Worm (Caenorhabditis elegans) whole organism, young adult: ENCODE measurements around the gene set-17.

ENCODE experiments used
- B0019.2 ChIP-seq: fragments of 200-800 bp; sonication (Bioruptor generic); conservative IDR thresholded peaks from 2 replicates; pipeline ENCODE4 v1.3.6; 2022; ENCODE audit warnings: missing genetic modification reagents, missing genetic modification characterization, missing compliant biosample characterization
- C06A6.2 ChIP-seq: fragments of 200-800 bp; sonication (Bioruptor generic); conservative IDR thresholded peaks from 2 replicates; pipeline ENCODE4 v1.3.6; 2022; ENCODE audit warnings: missing genetic modification characterization, missing compliant biosample characterization
- C17E4.6 ChIP-seq: fragments of 200-800 bp; sonication (Bioruptor generic); IDR thresholded peaks from 2 replicates; pipeline ENCODE4 v1.3.6; 2022; ENCODE audit warnings: missing genetic modification reagents, missing genetic modification characterization, missing compliant biosample characterization
- F10E7.11 ChIP-seq: sonication (generic microtip); optimal IDR thresholded peaks from 2 replicates; lab custom pipeline; 2017; ENCODE audit warnings: mild to moderate bottlenecking, missing genetic modification characterization, moderate library complexity, missing compliant biosample characterization
- F39B2.1 ChIP-seq: fragments of 200-800 bp; sonication (Bioruptor generic); IDR thresholded peaks from 2 replicates; pipeline ENCODE4 v1.3.6; 2022; ENCODE audit warnings: missing genetic modification reagents, missing genetic modification characterization, missing compliant biosample characterization
- F49E8.2 ChIP-seq: sonication (generic microtip); optimal IDR thresholded peaks from 3 replicates; lab custom pipeline; 2017; ENCODE audit warnings: missing genetic modification characterization, mild to moderate bottlenecking, missing compliant biosample characterization, antibody characterized with exemption, moderate library complexity; ENCODE audit not compliant: insufficient read depth
- F52B5.7 ChIP-seq: sonication (generic microtip); optimal IDR thresholded peaks from 2 replicates; lab custom pipeline; 2016; ENCODE audit warnings: mild to moderate bottlenecking, missing genetic modification characterization, missing compliant biosample characterization
- F57C9.4 ChIP-seq: sonication (generic microtip); optimal IDR thresholded peaks from 2 replicates; lab custom pipeline; 2017; ENCODE audit warnings: mild to moderate bottlenecking, missing genetic modification characterization, missing compliant biosample characterization
- T26A5.8 ChIP-seq: sonication (generic microtip); optimal IDR thresholded peaks from 2 replicates; lab custom pipeline; 2016; ENCODE audit warnings: missing genetic modification characterization, missing compliant biosample characterization
- Y53F4B.3 ChIP-seq: fragments of 200-800 bp; sonication (Bioruptor generic); IDR thresholded peaks from 2 replicates; pipeline ENCODE4 v1.3.6; 2022; ENCODE audit warnings: missing genetic modification reagents, missing genetic modification characterization, missing compliant biosample characterization
- Y67H2A.10 ChIP-seq: fragments of 200-800 bp; sonication (Bioruptor generic); conservative IDR thresholded peaks from 2 replicates; pipeline ENCODE4 v1.3.6; 2022; ENCODE audit warnings: missing genetic modification reagents, missing genetic modification characterization, missing compliant biosample characterization
- ZK185.1 ChIP-seq: sonication (generic microtip); optimal IDR thresholded peaks from 2 replicates; lab custom pipeline; 2016; ENCODE audit warnings: mild to moderate bottlenecking, missing genetic modification characterization, missing compliant biosample characterization; ENCODE audit not compliant: poor library complexity, severe bottlenecking
- aptf-3 ChIP-seq: fragments of 200-800 bp; sonication (Bioruptor generic); IDR thresholded peaks from 2 replicates; pipeline ENCODE4 v1.3.6; 2022; ENCODE audit warnings: missing genetic modification characterization, missing compliant biosample characterization
- atf-7 ChIP-seq: sonication (generic microtip); optimal IDR thresholded peaks from 2 replicates; lab custom pipeline; 2017; ENCODE audit warnings: mild to moderate bottlenecking, missing genetic modification characterization, missing compliant biosample characterization
- ccch-3 ChIP-seq: fragments of 200-800 bp; sonication (Bioruptor generic); optimal IDR thresholded peaks from 2 replicates; lab custom pipeline; 2018; ENCODE audit warnings: mild to moderate bottlenecking, missing genetic modification characterization, missing compliant biosample characterization
- cebp-2 ChIP-seq: fragments of 200-800 bp; sonication (Bioruptor generic); IDR thresholded peaks from 2 replicates; pipeline ENCODE4 v1.3.6; 2022; ENCODE audit warnings: missing genetic modification characterization, missing compliant biosample characterization
- ceh-100 ChIP-seq: fragments of 200-800 bp; sonication (Bioruptor generic); IDR thresholded peaks from 2 replicates; pipeline ENCODE4 v1.3.6; 2022; ENCODE audit warnings: missing genetic modification reagents, missing genetic modification characterization, missing compliant biosample characterization
- dpff-1 ChIP-seq: sonication (generic microtip); optimal IDR thresholded peaks from 2 replicates; lab custom pipeline; 2017; ENCODE audit warnings: mild to moderate bottlenecking, missing genetic modification characterization, missing compliant biosample characterization
- egl-18 ChIP-seq: fragments of 200-800 bp; sonication (Bioruptor generic); IDR thresholded peaks from 2 replicates; pipeline ENCODE4 v1.3.6; 2022; ENCODE audit warnings: missing genetic modification reagents, missing genetic modification characterization, missing compliant biosample characterization
- gei-17 ChIP-seq: fragments of 200-800 bp; sonication (Bioruptor generic); optimal IDR thresholded peaks from 2 replicates; lab custom pipeline; 2018; ENCODE audit warnings: mild to moderate bottlenecking, missing genetic modification characterization, missing compliant biosample characterization
- hlh-12 ChIP-seq: sonication (generic microtip); optimal IDR thresholded peaks from 2 replicates; lab custom pipeline; 2016; ENCODE audit warnings: missing genetic modification characterization, missing compliant biosample characterization
- hlh-26 ChIP-seq: fragments of 200-800 bp; sonication (Bioruptor generic); conservative IDR thresholded peaks from 2 replicates; pipeline ENCODE4 v1.3.6; 2022; ENCODE audit warnings: missing genetic modification reagents, missing genetic modification characterization, missing compliant biosample characterization
- hmg-1.2 ChIP-seq: fragments of 200-800 bp; sonication (Bioruptor generic); IDR thresholded peaks from 2 replicates; pipeline ENCODE4 v1.3.6; 2022; ENCODE audit warnings: missing genetic modification reagents, missing genetic modification characterization, missing compliant biosample characterization
- hmg-20 ChIP-seq: fragments of 200-800 bp; sonication (Bioruptor generic); IDR thresholded peaks from 2 replicates; pipeline ENCODE4 v1.3.6; 2022; ENCODE audit warnings: missing genetic modification reagents, missing genetic modification characterization, missing compliant biosample characterization
- hsf-1 ChIP-seq: fragments of 200-800 bp; sonication (Bioruptor generic); IDR thresholded peaks from 2 replicates; pipeline ENCODE4 v1.3.6; 2022; ENCODE audit warnings: missing genetic modification reagents, missing genetic modification characterization, missing compliant biosample characterization
- lag-1 ChIP-seq: fragments of 200-800 bp; sonication (Bioruptor generic); IDR thresholded peaks from 2 replicates; pipeline ENCODE4 v1.3.6; 2022; ENCODE audit warnings: missing genetic modification reagents, missing genetic modification characterization, missing compliant biosample characterization
- lin-26 ChIP-seq: fragments of 200-800 bp; sonication (Bioruptor generic); IDR thresholded peaks from 2 replicates; pipeline ENCODE4 v1.3.6; 2022; ENCODE audit warnings: missing genetic modification reagents, missing genetic modification characterization, missing compliant biosample characterization
- lin-35 ChIP-seq, 3 experiments: fragments of 150-350 bp in 2 of 3; sonication (generic microtip) in 1 of 3; optimal IDR thresholded peaks; 2 replicates each; lab custom pipeline; 2014 to 2018; ENCODE audit warnings: missing biosample characterization in 3 of 3, missing genetic modification characterization in 3 of 3, missing genetic modification reagents in 3 of 3
- lin-40 ChIP-seq: sonication (generic microtip); optimal IDR thresholded peaks from 2 replicates; lab custom pipeline; 2016; ENCODE audit warnings: missing genetic modification characterization, mild to moderate bottlenecking, missing compliant biosample characterization, missing genotype, missing genetic modification reagents
- lsy-27 ChIP-seq: sonication (generic microtip); optimal IDR thresholded peaks from 2 replicates; lab custom pipeline; 2017; ENCODE audit warnings: missing genetic modification characterization, mild to moderate bottlenecking, missing compliant biosample characterization, antibody characterized with exemption, missing genotype, borderline replicate concordance; ENCODE audit not compliant: insufficient read depth
- madf-3 ChIP-seq: fragments of 200-800 bp; sonication (Bioruptor generic); IDR thresholded peaks from 2 replicates; pipeline ENCODE4 v1.3.6; 2022; ENCODE audit warnings: missing genetic modification reagents, missing genetic modification characterization, missing compliant biosample characterization
- mcd-1 ChIP-seq: fragments of 200-800 bp; sonication (Bioruptor generic); IDR thresholded peaks from 2 replicates; pipeline ENCODE4 v1.3.6; 2022; ENCODE audit warnings: missing genetic modification reagents, missing genetic modification characterization, missing compliant biosample characterization
- mel-28 ChIP-seq: sonication (generic microtip); optimal IDR thresholded peaks from 2 replicates; lab custom pipeline; 2016; ENCODE audit warnings: borderline replicate concordance, mild to moderate bottlenecking, missing genetic modification characterization, missing compliant biosample characterization
- nfya-1 ChIP-seq: sonication (generic microtip); optimal IDR thresholded peaks from 2 replicates; lab custom pipeline; 2017; ENCODE audit warnings: antibody characterized with exemption, missing compliant biosample characterization, missing genetic modification characterization, borderline replicate concordance; ENCODE audit not compliant: insufficient read depth
- nfya-2 ChIP-seq: fragments of 200-800 bp; sonication (Bioruptor generic); IDR thresholded peaks from 2 replicates; pipeline ENCODE4 v1.3.6; 2022; ENCODE audit warnings: missing genetic modification reagents, missing genetic modification characterization, missing compliant biosample characterization
- nhr-179 ChIP-seq: sonication (generic microtip); optimal IDR thresholded peaks from 2 replicates; lab custom pipeline; 2016; ENCODE audit warnings: mild to moderate bottlenecking, missing genetic modification characterization, missing compliant biosample characterization
- nhr-90 ChIP-seq: sonication (generic microtip); optimal IDR thresholded peaks from 2 replicates; lab custom pipeline; 2016; ENCODE audit warnings: missing genotype, mild to moderate bottlenecking, missing genetic modification characterization, missing compliant biosample characterization
- pha-4 ChIP-seq: fragments of 150-350 bp; sonication (generic microtip); optimal IDR thresholded peaks from 2 replicates; lab custom pipeline; 2014; ENCODE audit warnings: missing biosample characterization, missing genetic modification reagents, missing genetic modification characterization
- sdz-38 ChIP-seq: sonication (generic microtip); optimal IDR thresholded peaks from 2 replicates; lab custom pipeline; 2016; ENCODE audit warnings: missing genotype, missing genetic modification characterization, missing compliant biosample characterization
- snpc-4 ChIP-seq, 5 experiments: fragments of 150-350 bp in 1 of 5; sonication (generic microtip) in 4 of 5; optimal IDR thresholded peaks; 2 replicates each; lab custom pipeline; 2014 to 2018; ENCODE audit warnings: missing genetic modification characterization in 5 of 5, missing biosample characterization in 3 of 5, antibody characterized with exemption in 2 of 5, mild to moderate bottlenecking in 2 of 5, missing compliant biosample characterization in 2 of 5, missing genotype in 2 of 5, moderate library complexity in 2 of 5, missing genetic modification reagents in 1 of 5
- tbp1 ChIP-seq: fragments of 200-800 bp; sonication (Bioruptor generic); optimal IDR thresholded peaks from 2 replicates; lab custom pipeline; 2018; ENCODE audit warnings: mild to moderate bottlenecking, missing genetic modification characterization, missing compliant biosample characterization
- xnd-1 ChIP-seq: sonication (generic microtip); optimal IDR thresholded peaks from 2 replicates; lab custom pipeline; 2016; ENCODE audit warnings: missing genotype, missing genetic modification reagents, missing genetic modification characterization, missing compliant biosample characterization
- zfh-2 ChIP-seq: fragments of 200-800 bp; sonication (Bioruptor generic); conservative IDR thresholded peaks from 2 replicates; pipeline ENCODE4 v1.3.6; 2022; ENCODE audit warnings: missing genetic modification reagents, missing genetic modification characterization, missing compliant biosample characterization
- zim-3 ChIP-seq: sonication (generic microtip); optimal IDR thresholded peaks from 2 replicates; lab custom pipeline; 2017; ENCODE audit warnings: mild to moderate bottlenecking, missing genetic modification characterization, moderate library complexity, missing compliant biosample characterization
- ztf-22 ChIP-seq: fragments of 200-800 bp; sonication (Bioruptor generic); optimal IDR thresholded peaks from 2 replicates; lab custom pipeline; 2018; ENCODE audit warnings: mild to moderate bottlenecking, missing genetic modification characterization, moderate library complexity, missing compliant biosample characterization
- ztf-26 ChIP-seq: sonication (generic microtip); optimal IDR thresholded peaks from 2 replicates; lab custom pipeline; 2017; ENCODE audit warnings: missing genetic modification characterization, missing compliant biosample characterization

Gene set-17

ce11 chrII:8933693-8934432 lies 6.4 kb downstream of the set-17 start, which contains the start of gene T21B10.3 (continued):
- peak; percentile 72 for TF ChIP-seq snpc-4 (GFP tag; optimal IDR thresholded peaks at IDR 0.05; lab: Kevin White, UChicago)
- peak; percentile 7 to 72 (median 65) for TF ChIP-seq snpc-4 (tag; optimal IDR thresholded peaks at IDR 0.05; lab: Kevin White, UChicago)
- peak; percentile 86 for TF ChIP-seq C17E4.6 (GFP tag; lab: Robert Waterston, UW)
- TF ChIP-seq ztf-22 (GFP tag; lab: Kevin White, UChicago) = no peak
- TF ChIP-seq lin-26 (GFP tag; lab: Robert Waterston, UW) = peak; percentile 75
- no peak for TF ChIP-seq aptf-3 (GFP tag; lab: Robert Waterston, UW)
- peak; percentile 88; the same call in 1 of the 2 replicates for TF ChIP-seq nfya-2
- TF ChIP-seq madf-3 (GFP tag; lab: Robert Waterston, UW) = peak; percentile 93
- TF ChIP-seq F57C9.4 (tag; lab: Kevin White, UChicago) = no peak
- peak; percentile 75 for TF ChIP-seq hmg-1.2 (GFP tag; lab: Robert Waterston, UW)
- no peak for TF ChIP-seq sdz-38 (tag; lab: Kevin White, UChicago)
- no peak for TF ChIP-seq hlh-12
- TF ChIP-seq ccch-3 (GFP tag; lab: Kevin White, UChicago) = no peak
- TF ChIP-seq F52B5.7 = peak; percentile 89
- TF ChIP-seq ztf-26 (tag; lab: Kevin White, UChicago) = no peak
- peak; percentile 33 for TF ChIP-seq ZK185.1 (tag; lab: Kevin White, UChicago)
- no peak for TF ChIP-seq mel-28
- 0 out of 2 replicates have a peak, but pooled peaks have one; percentile 32 for TF ChIP-seq F39B2.1 (GFP tag; lab: Robert Waterston, UW)
- peak; percentile 44; the same call in 1 of the 2 replicates for TF ChIP-seq Y53F4B.3 (GFP tag; lab: Robert Waterston, UW)
- no peak for TF ChIP-seq pha-4
- TF ChIP-seq hlh-26 (GFP tag; lab: Robert Waterston, UW) = no peak
- TF ChIP-seq hmg-20 (GFP tag; lab: Robert Waterston, UW) = 0 out of 2 replicates have a peak, but pooled peaks have one; percentile 31
- peak; percentile 54 for TF ChIP-seq dpff-1 (tag; lab: Kevin White, UChicago)
- no peak for TF ChIP-seq nfya-1
- no peak for TF ChIP-seq F10E7.11 (tag; lab: Kevin White, UChicago)
- TF ChIP-seq mcd-1 (GFP tag; lab: Robert Waterston, UW) = peak; percentile 79
- TF ChIP-seq lsy-27 = no peak
- TF ChIP-seq gei-17 (GFP tag; lab: Kevin White, UChicago) = peak; percentile 31
- peak; percentile 60 for TF ChIP-seq ceh-100 (GFP tag; lab: Robert Waterston, UW)
- TF ChIP-seq lin-40 (tag; lab: Kevin White, UChicago) = peak; percentile 36
- 0 out of 2 replicates have a peak, but pooled peaks have one; percentile 39 for TF ChIP-seq C06A6.2 (GFP tag; lab: Robert Waterston, UW)
- TF ChIP-seq F49E8.2 (tag; lab: Kevin White, UChicago) = peak; percentile 94
- TF ChIP-seq lag-1 (GFP tag; lab: Robert Waterston, UW) = no peak
- peak; percentile 91 for TF ChIP-seq hsf-1
- peak; percentile 62; the same call in 1 of the 2 replicates for TF ChIP-seq Y67H2A.10
- no peak for TF ChIP-seq nhr-90 (tag; lab: Kevin White, UChicago)
- no peak for TF ChIP-seq nhr-179
- TF ChIP-seq B0019.2 = peak; percentile 89
- TF ChIP-seq zfh-2 (GFP tag; lab: Robert Waterston, UW) = no peak
- TF ChIP-seq egl-18 (GFP tag; lab: Robert Waterston, UW) = 0 out of 2 replicates have a peak, but pooled peaks have one; percentile 67
- TF ChIP-seq T26A5.8 (tag; lab: Kevin White, UChicago) = no peak
- TF ChIP-seq tbp1 (GFP tag; lab: Kevin White, UChicago) = peak; percentile 72
- TF ChIP-seq zim-3 (tag; lab: Kevin White, UChicago) = peak; percentile 61
- TF ChIP-seq xnd-1 (tag; lab: Kevin White, UChicago) = peak; percentile 98
- TF ChIP-seq atf-7 (tag; lab: Kevin White, UChicago) = peak; percentile 42
- TF ChIP-seq lin-35 (GFP tag; optimal IDR thresholded peaks at IDR 0.05; lab: Kevin White, UChicago) = peak in 2 of 3 experiments; percentile 53 to 89
- TF ChIP-seq cebp-2 (GFP tag; lab: Robert Waterston, UW) = no peak
